Worm (Caenorhabditis elegans) whole organism, young adult: ENCODE data around the gene R12C12.6.

Experiments used
- D2030.7 ChIP-seq: fragments of 200-800 bp; sonication (Bioruptor generic); IDR thresholded peaks from 2 replicates; pipeline ENCODE4 v1.3.6; 2022; ENCODE audit warnings: missing genetic modification reagents, missing genetic modification characterization, missing compliant biosample characterization
- F37B4.10 ChIP-seq: fragments of 200-800 bp; sonication (Bioruptor generic); IDR thresholded peaks from 2 replicates; pipeline ENCODE4 v1.3.6; 2022; ENCODE audit warnings: missing genetic modification characterization, missing compliant biosample characterization
- F57A8.1 ChIP-seq: fragments of 200-800 bp; sonication (Bioruptor generic); optimal IDR thresholded peaks from 2 replicates; lab custom pipeline; 2018; ENCODE audit warnings: mild to moderate bottlenecking, missing genetic modification characterization, moderate library complexity, missing compliant biosample characterization
- Y53G8AR.9 ChIP-seq: fragments of 200-800 bp; sonication (Bioruptor generic); conservative IDR thresholded peaks from 2 replicates; pipeline ENCODE4 v1.3.6; 2022; ENCODE audit warnings: missing genetic modification reagents, missing genetic modification characterization, missing compliant biosample characterization
- Y79H2A.3 ChIP-seq: fragments of 200-800 bp; sonication (Bioruptor generic); conservative IDR thresholded peaks from 2 replicates; pipeline ENCODE4 v1.3.6; 2022; ENCODE audit warnings: missing genetic modification reagents, missing genetic modification characterization, missing compliant biosample characterization
- ama-1 ChIP-seq, 3 experiments: fragments of 150-350 bp in 1 of 3; sonication (generic microtip) in 2 of 3; optimal IDR thresholded peaks; 2 replicates each; lab custom pipeline; 2014 to 2018; ENCODE audit warnings: missing biosample characterization in 2 of 3, missing genetic modification characterization in 2 of 3, missing genetic modification reagents in 2 of 3
- athp-1 ChIP-seq: sonication (generic microtip); optimal IDR thresholded peaks from 2 replicates; lab custom pipeline; 2017; ENCODE audit warnings: mild to moderate bottlenecking, missing genetic modification characterization, missing compliant biosample characterization
- ccch-3 ChIP-seq: fragments of 200-800 bp; sonication (Bioruptor generic); optimal IDR thresholded peaks from 2 replicates; lab custom pipeline; 2018; ENCODE audit warnings: mild to moderate bottlenecking, missing genetic modification characterization, missing compliant biosample characterization
- ceh-100 ChIP-seq: fragments of 200-800 bp; sonication (Bioruptor generic); IDR thresholded peaks from 2 replicates; pipeline ENCODE4 v1.3.6; 2022; ENCODE audit warnings: missing genetic modification reagents, missing genetic modification characterization, missing compliant biosample characterization
- ceh-40 ChIP-seq: fragments of 200-800 bp; sonication (Bioruptor generic); IDR thresholded peaks from 2 replicates; pipeline ENCODE4 v1.3.6; 2022; ENCODE audit warnings: missing genetic modification characterization, missing compliant biosample characterization
- ceh-79 ChIP-seq: sonication (generic microtip); optimal IDR thresholded peaks from 2 replicates; lab custom pipeline; 2017; ENCODE audit warnings: mild to moderate bottlenecking, missing genetic modification characterization, missing compliant biosample characterization
- dox-1 ChIP-seq: fragments of 200-800 bp; sonication (Bioruptor generic); IDR thresholded peaks from 2 replicates; pipeline ENCODE4 v1.3.6; 2022; ENCODE audit warnings: missing genetic modification reagents, missing genetic modification characterization, missing compliant biosample characterization
- dpl-1 ChIP-seq: fragments of 150-350 bp; optimal IDR thresholded peaks from 2 replicates; lab custom pipeline; 2014; ENCODE audit warnings: missing biosample characterization, missing genetic modification reagents, missing genetic modification characterization
- efl-1 ChIP-seq: fragments of 150-350 bp; optimal IDR thresholded peaks from 2 replicates; lab custom pipeline; 2014; ENCODE audit warnings: missing biosample characterization, missing genetic modification reagents, missing genetic modification characterization
- egl-44 ChIP-seq: fragments of 200-800 bp; sonication (Bioruptor generic); IDR thresholded peaks from 2 replicates; pipeline ENCODE4 v1.3.6; 2022; ENCODE audit warnings: missing genetic modification reagents, missing genetic modification characterization, missing compliant biosample characterization
- ets-4 ChIP-seq: fragments of 200-800 bp; sonication (Bioruptor generic); optimal IDR thresholded peaks from 2 replicates; lab custom pipeline; 2018; ENCODE audit warnings: mild to moderate bottlenecking, missing genetic modification characterization, missing compliant biosample characterization
- hlh-12 ChIP-seq: sonication (generic microtip); optimal IDR thresholded peaks from 2 replicates; lab custom pipeline; 2016; ENCODE audit warnings: missing genetic modification characterization, missing compliant biosample characterization
- hlh-26 ChIP-seq: fragments of 200-800 bp; sonication (Bioruptor generic); conservative IDR thresholded peaks from 2 replicates; pipeline ENCODE4 v1.3.6; 2022; ENCODE audit warnings: missing genetic modification reagents, missing genetic modification characterization, missing compliant biosample characterization
- hsf-1 ChIP-seq: fragments of 200-800 bp; sonication (Bioruptor generic); IDR thresholded peaks from 2 replicates; pipeline ENCODE4 v1.3.6; 2022; ENCODE audit warnings: missing genetic modification reagents, missing genetic modification characterization, missing compliant biosample characterization
- let-526 ChIP-seq: fragments of 200-800 bp; sonication (Bioruptor generic); IDR thresholded peaks from 2 replicates; pipeline ENCODE4 v1.3.6; 2022; ENCODE audit warnings: missing genetic modification reagents, missing genetic modification characterization, missing compliant biosample characterization
- let-607 ChIP-seq, 2 experiments: fragments of 200-800 bp in 1 of 2; sonication (Bioruptor generic) in 1 of 2; sonication (generic microtip) in 1 of 2; optimal IDR thresholded peaks; 2 replicates each; lab custom pipeline; 2016 to 2018; ENCODE audit warnings: mild to moderate bottlenecking in 2 of 2, missing compliant biosample characterization in 2 of 2, missing genetic modification characterization in 2 of 2, moderate library complexity in 2 of 2, missing genotype in 1 of 2
- lin-26 ChIP-seq: fragments of 200-800 bp; sonication (Bioruptor generic); IDR thresholded peaks from 2 replicates; pipeline ENCODE4 v1.3.6; 2022; ENCODE audit warnings: missing genetic modification reagents, missing genetic modification characterization, missing compliant biosample characterization
- lin-40 ChIP-seq: sonication (generic microtip); optimal IDR thresholded peaks from 2 replicates; lab custom pipeline; 2016; ENCODE audit warnings: missing genetic modification characterization, mild to moderate bottlenecking, missing compliant biosample characterization, missing genotype, missing genetic modification reagents
- lsy-27 ChIP-seq: sonication (generic microtip); optimal IDR thresholded peaks from 2 replicates; lab custom pipeline; 2017; ENCODE audit warnings: missing genetic modification characterization, mild to moderate bottlenecking, missing compliant biosample characterization, antibody characterized with exemption, missing genotype, borderline replicate concordance; ENCODE audit not compliant: insufficient read depth
- madf-10 ChIP-seq: sonication (generic microtip); optimal IDR thresholded peaks from 2 replicates; lab custom pipeline; 2016; ENCODE audit warnings: mild to moderate bottlenecking, missing genetic modification characterization, missing compliant biosample characterization
- madf-3 ChIP-seq: fragments of 200-800 bp; sonication (Bioruptor generic); IDR thresholded peaks from 2 replicates; pipeline ENCODE4 v1.3.6; 2022; ENCODE audit warnings: missing genetic modification reagents, missing genetic modification characterization, missing compliant biosample characterization
- madf-6 ChIP-seq: fragments of 200-800 bp; sonication (Bioruptor generic); IDR thresholded peaks from 2 replicates; pipeline ENCODE4 v1.3.6; 2022; ENCODE audit warnings: missing genetic modification reagents, missing genetic modification characterization, missing compliant biosample characterization
- madf-8 ChIP-seq: fragments of 200-800 bp; sonication (Bioruptor generic); conservative IDR thresholded peaks from 2 replicates; pipeline ENCODE4 v1.3.6; 2022; ENCODE audit warnings: missing genetic modification reagents, missing genetic modification characterization, missing compliant biosample characterization
- mes-4 ChIP-seq: sonication (generic microtip); optimal IDR thresholded peaks from 2 replicates; lab custom pipeline; 2016; ENCODE audit warnings: missing genotype, missing genetic modification characterization, missing compliant biosample characterization
- nfya-1 ChIP-seq: sonication (generic microtip); optimal IDR thresholded peaks from 2 replicates; lab custom pipeline; 2017; ENCODE audit warnings: antibody characterized with exemption, missing compliant biosample characterization, missing genetic modification characterization, borderline replicate concordance; ENCODE audit not compliant: insufficient read depth
- nfya-2 ChIP-seq: fragments of 200-800 bp; sonication (Bioruptor generic); IDR thresholded peaks from 2 replicates; pipeline ENCODE4 v1.3.6; 2022; ENCODE audit warnings: missing genetic modification reagents, missing genetic modification characterization, missing compliant biosample characterization
- nfyb-1 ChIP-seq: fragments of 200-800 bp; sonication (Bioruptor generic); IDR thresholded peaks from 2 replicates; pipeline ENCODE4 v1.3.6; 2022; ENCODE audit warnings: missing genetic modification reagents, missing genetic modification characterization, missing compliant biosample characterization
- nhr-179 ChIP-seq: sonication (generic microtip); optimal IDR thresholded peaks from 2 replicates; lab custom pipeline; 2016; ENCODE audit warnings: mild to moderate bottlenecking, missing genetic modification characterization, missing compliant biosample characterization
- rec-8 ChIP-seq, 2 experiments: sonication (generic microtip); optimal IDR thresholded peaks; 2 replicates each; lab custom pipeline; 2016; ENCODE audit warnings: mild to moderate bottlenecking in 2 of 2, missing genetic modification characterization in 2 of 2, missing genetic modification reagents in 2 of 2, missing genotype in 2 of 2, missing biosample characterization in 1 of 2, missing compliant biosample characterization in 1 of 2, moderate library complexity in 1 of 2
- rpc-1 ChIP-seq, 2 experiments: fragments of 150-350 bp in 1 of 2; sonication (generic microtip) in 1 of 2; optimal IDR thresholded peaks; 2 replicates each; lab custom pipeline; 2014 to 2018; ENCODE audit warnings: missing biosample characterization in 1 of 2, missing genetic modification characterization in 1 of 2, missing genetic modification reagents in 1 of 2, missing genotype in 1 of 2
- snpc-3.4 ChIP-seq: sonication (generic microtip); optimal IDR thresholded peaks from 2 replicates; lab custom pipeline; 2017; ENCODE audit warnings: missing genetic modification characterization, mild to moderate bottlenecking, missing compliant biosample characterization, antibody characterized with exemption, moderate library complexity, missing genotype, missing genetic modification reagents
- sptf-2 ChIP-seq: fragments of 200-800 bp; sonication (Bioruptor generic); optimal IDR thresholded peaks from 2 replicates; lab custom pipeline; 2018; ENCODE audit warnings: mild to moderate bottlenecking, missing genetic modification characterization, missing compliant biosample characterization
- unc-130 ChIP-seq: sonication (generic microtip); optimal IDR thresholded peaks from 2 replicates; lab custom pipeline; 2016; ENCODE audit warnings: missing genetic modification reagents, missing genetic modification characterization, missing compliant biosample characterization
- zfh-2 ChIP-seq: fragments of 200-800 bp; sonication (Bioruptor generic); conservative IDR thresholded peaks from 2 replicates; pipeline ENCODE4 v1.3.6; 2022; ENCODE audit warnings: missing genetic modification reagents, missing genetic modification characterization, missing compliant biosample characterization

R12C12.6 gene

DNA sequence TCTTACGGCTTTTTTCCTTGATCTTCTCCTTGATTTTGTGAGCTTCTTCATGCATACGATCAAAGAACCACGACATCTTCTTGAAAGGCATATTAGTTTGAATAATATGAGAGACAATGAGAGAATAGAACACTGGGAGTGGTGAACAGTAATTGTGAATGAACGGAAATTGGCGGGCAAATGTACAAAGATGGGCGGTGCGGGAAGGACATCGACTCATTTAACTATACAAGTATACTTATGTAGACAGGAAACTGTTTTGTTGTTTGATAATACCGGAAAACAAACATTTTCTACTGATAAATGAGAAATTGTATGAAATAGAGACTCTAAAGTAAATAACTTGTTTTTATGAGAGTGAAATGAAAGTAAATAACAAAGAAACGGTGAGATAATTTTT, 2.6 kb downstream of the R12C12.6 start, which contains the start of gene R12C12.5:
TSS of gene R12C12.5 (minus strand) at position 101 of the 400 bp plus-strand sequence.
- TF ChIP-seq let-526 (GFP tag; lab: Robert Waterston, UW) = no peak
- no peak for TF ChIP-seq unc-130 (GFP tag; lab: Kevin White, UChicago)
- no peak for TF ChIP-seq madf-6
- no peak for TF ChIP-seq hlh-26 (GFP tag; lab: Robert Waterston, UW)
- no peak for TF ChIP-seq Y53G8AR.9 (GFP tag; lab: Robert Waterston, UW)
- TF ChIP-seq hsf-1 (GFP tag; lab: Robert Waterston, UW) = no peak
- TF ChIP-seq egl-44 (GFP tag; lab: Robert Waterston, UW) = no peak
- TF ChIP-seq efl-1 = peak; percentile 37
- no peak for TF ChIP-seq F37B4.10
- TF ChIP-seq dox-1 = no peak
- 0 out of 2 replicates have a peak, but pooled peaks have one; percentile 27 for TF ChIP-seq madf-8 (GFP tag; lab: Robert Waterston, UW)
- no peak for TF ChIP-seq snpc-3.4 (tag; lab: Kevin White, UChicago)
- no peak for TF ChIP-seq hlh-12 (tag; lab: Kevin White, UChicago)

DNA sequence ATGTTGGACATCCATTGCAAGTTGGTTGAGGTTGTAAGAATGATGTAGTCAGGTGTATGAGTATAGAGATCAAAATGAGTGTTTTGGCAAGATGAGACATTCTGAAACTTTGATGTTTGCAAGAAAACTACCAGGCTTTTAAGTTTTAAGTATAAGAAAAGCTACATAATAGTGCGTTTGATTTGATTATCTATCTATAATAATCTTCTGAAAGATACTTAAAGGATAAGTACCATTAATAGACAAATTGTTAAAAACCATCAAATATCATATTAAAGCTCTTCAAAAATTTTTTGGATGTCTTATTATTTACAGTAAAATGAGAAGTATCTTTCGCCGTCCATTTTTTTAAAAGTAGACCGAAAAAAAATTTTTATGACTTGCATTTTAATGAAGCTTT, 4.5 kb downstream of the R12C12.6 start, which contains the start of gene R12C12.10:
TSS of gene R12C12.10 (minus strand) at position 101 of the 400 bp plus-strand sequence.
- TF ChIP-seq let-607 (tag; optimal IDR thresholded peaks at IDR 0.05; lab: Kevin White, UChicago) = no peak
- no peak for TF ChIP-seq zfh-2 (GFP tag; lab: Robert Waterston, UW)
- TF ChIP-seq rpc-1 (optimal IDR thresholded peaks at IDR 0.05; lab: Kevin White, UChicago) = no peak
- TF ChIP-seq rpc-1 (tag; optimal IDR thresholded peaks at IDR 0.05; lab: Kevin White, UChicago) = no peak
- no peak for TF ChIP-seq dpl-1
- no peak for TF ChIP-seq lin-26 (GFP tag; lab: Robert Waterston, UW)
- TF ChIP-seq unc-130 (GFP tag; lab: Kevin White, UChicago) = no peak
- TF ChIP-seq mes-4 = no peak
- no peak for TF ChIP-seq F57A8.1
- TF ChIP-seq Y79H2A.3 (GFP tag; lab: Robert Waterston, UW) = no peak
- no peak for TF ChIP-seq nfya-2 (GFP tag; lab: Robert Waterston, UW)
- no peak for TF ChIP-seq rec-8 (tag; optimal IDR thresholded peaks at IDR 0.05; lab: Kevin White, UChicago)
- TF ChIP-seq lin-40 = no peak
- TF ChIP-seq ama-1 (optimal IDR thresholded peaks at IDR 0.05; lab: Kevin White, UChicago) = no peak
- TF ChIP-seq ama-1 (GFP tag; optimal IDR thresholded peaks at IDR 0.05; lab: Kevin White, UChicago) = no peak
- TF ChIP-seq athp-1 (tag; lab: Kevin White, UChicago) = no peak
- TF ChIP-seq madf-3 (GFP tag; lab: Robert Waterston, UW) = no peak
- TF ChIP-seq nfyb-1 (GFP tag; lab: Robert Waterston, UW) = no peak

ce11 chrII:6031106-6031505, 16.6 kb downstream of the R12C12.6 start, which contains the start of gene frpr-16:
Gene frpr-16 (minus strand): TSS chrII:6031206.
- TF ChIP-seq ceh-100 (no peak), ceh-79 (tag; lab: Kevin White, UChicago) (no peak), D2030.7 (GFP tag; lab: Robert Waterston, UW) (no peak), madf-8 (GFP tag; lab: Robert Waterston, UW) (no peak), sptf-2 (no peak)

- TF ChIP-seq lsy-27 (tag; lab: Kevin White, UChicago) (no peak), ceh-40 (GFP tag; lab: Robert Waterston, UW) (no peak), nfya-1 (tag; lab: Kevin White, UChicago) (no peak), nhr-179 (tag; lab: Kevin White, UChicago) (no peak), lin-26 (GFP tag; lab: Robert Waterston, UW) (no peak), madf-10 (tag; lab: Kevin White, UChicago) (no peak), ccch-3 (GFP tag; lab: Kevin White, UChicago) (no peak), ets-4 (GFP tag; lab: Kevin White, UChicago) (no peak)
Measured at ce11 chrII:6028594-6029141, 19.0 kb downstream of the R12C12.6 start.
